Fruit fly (Drosophila melanogaster): ENCODE measurements around the gene CG5641.

- TF ChIP-seq tj (GFP tag; optimal IDR thresholded peaks at IDR 0.05): no peak
- TF ChIP-seq Crg-1 (GFP tag; optimal IDR thresholded peaks at IDR 0.05): no peak
- TF ChIP-seq CG7045 (GFP tag; optimal IDR thresholded peaks at IDR 0.05): no peak
Measured at dm6 chr3R:12383036-12383435, 46.0 kb downstream of the CG5641 start, which contains the start of gene GstD11.
